Worm (Caenorhabditis elegans): ENCODE results near the gene Y69E1A.5.

DNA sequence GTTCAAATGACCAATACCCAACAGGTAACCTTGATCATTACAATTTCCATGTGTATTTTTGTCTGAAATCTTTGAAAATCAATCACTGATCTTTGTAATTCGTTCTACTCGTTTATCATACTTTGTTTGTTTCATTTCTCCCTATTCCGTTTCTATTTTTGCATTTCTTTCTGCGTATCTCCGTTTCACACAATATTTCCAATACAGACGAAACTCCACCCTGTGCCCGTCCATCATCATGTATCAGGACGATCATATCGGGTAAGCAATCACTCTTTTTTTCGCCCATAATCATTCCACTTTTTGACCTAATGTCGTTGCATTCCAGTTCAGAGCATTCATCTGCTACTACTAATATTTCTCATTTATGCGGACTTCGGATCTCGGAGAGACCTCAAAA is 47.7 kb downstream of the Y69E1A.5 start, which contains the start of gene pyk-2:
- TF ChIP-seq ces-1 (GFP tag; optimal IDR thresholded peaks at IDR 0.05) = no peak
- no peak for TF ChIP-seq egl-27 (tag; optimal IDR thresholded peaks at IDR 0.05)
- TF ChIP-seq zag-1 (tag; optimal IDR thresholded peaks at IDR 0.05) = no peak
- peak; percentile 26 for TF ChIP-seq nhr-19 (GFP tag; conservative IDR thresholded peaks at IDR 0.05)
- TF ChIP-seq unc-62 (GFP tag; optimal IDR thresholded peaks at IDR 0.05) = no peak
- no peak for TF ChIP-seq rnt-1 (tag; optimal IDR thresholded peaks at IDR 0.05)
- TF ChIP-seq pqm-1 (tag; optimal IDR thresholded peaks at IDR 0.05) = no peak
